Fruit fly (Drosophila melanogaster) whole organism, pupa: Measurements from ENCODE around the gene PIG-S.

Source experiments
- CG10348 ChIP-seq: fragments of 200-800 bp; sonication (Bioruptor generic); IDR thresholded peaks from 2 replicates; pipeline ENCODE4 v1.3.6; 2022; ENCODE audit warnings: missing biosample characterization, missing genetic modification characterization
- CG12605 ChIP-seq: fragments of 200-800 bp; sonication (Bioruptor generic); IDR thresholded peaks from 2 replicates; pipeline ENCODE4 v1.3.6; 2022; ENCODE audit warnings: missing biosample characterization, missing genetic modification characterization
- CG13204 ChIP-seq: fragments of 200-800 bp; sonication (Bioruptor generic); optimal IDR thresholded peaks from 2 replicates; lab custom pipeline; 2018; ENCODE audit warnings: missing biosample characterization, mild to moderate bottlenecking, missing genetic modification characterization, moderate library complexity
- CG14655 ChIP-seq: fragments of 200-800 bp; sonication (Bioruptor generic); optimal IDR thresholded peaks from 3 replicates; lab custom pipeline; 2017; ENCODE audit warnings: mild to moderate bottlenecking, missing biosample characterization, missing genetic modification reagents, missing genetic modification characterization
- CG15710 ChIP-seq: fragments of 200-800 bp; sonication (Bioruptor generic); optimal IDR thresholded peaks from 2 replicates; lab custom pipeline; 2018; ENCODE audit warnings: missing biosample characterization, mild to moderate bottlenecking, missing genetic modification characterization, moderate library complexity
- CG17806 ChIP-seq: fragments of 200-800 bp; sonication (Bioruptor generic); optimal IDR thresholded peaks from 2 replicates; lab custom pipeline; 2018; ENCODE audit warnings: missing biosample characterization, mild to moderate bottlenecking, missing genetic modification characterization, moderate library complexity
- CG32121 ChIP-seq: fragments of 200-800 bp; sonication (Bioruptor generic); IDR thresholded peaks from 2 replicates; pipeline ENCODE4 v1.3.6; 2022; ENCODE audit warnings: missing biosample characterization, missing genetic modification characterization
- CG34367 ChIP-seq: fragments of 200-800 bp; sonication (Bioruptor generic); optimal IDR thresholded peaks from 2 replicates; lab custom pipeline; 2018; ENCODE audit warnings: missing biosample characterization, mild to moderate bottlenecking, missing genetic modification characterization
- CG4496 ChIP-seq: fragments of 200-800 bp; sonication (Bioruptor generic); IDR thresholded peaks from 3 replicates; pipeline ENCODE4 v1.3.6; 2022; ENCODE audit warnings: missing biosample characterization, missing genetic modification characterization
- CG8159 ChIP-seq: fragments of 200-800 bp; sonication (Bioruptor generic); optimal IDR thresholded peaks from 3 replicates; lab custom pipeline; 2018; ENCODE audit warnings: missing biosample characterization, mild to moderate bottlenecking, missing genetic modification characterization, moderate library complexity
- CG8301 ChIP-seq: fragments of 200-800 bp; sonication (Bioruptor generic); optimal IDR thresholded peaks from 2 replicates; lab custom pipeline; 2018; ENCODE audit warnings: missing biosample characterization, mild to moderate bottlenecking, missing genetic modification characterization
- CG9948 ChIP-seq: fragments of 200-800 bp; sonication (Bioruptor generic); optimal IDR thresholded peaks from 2 replicates; lab custom pipeline; 2018; ENCODE audit warnings: missing biosample characterization, mild to moderate bottlenecking, missing genetic modification characterization, moderate library complexity
- D1 ChIP-seq: fragments of 200-800 bp; sonication (Bioruptor generic); optimal IDR thresholded peaks from 2 replicates; lab custom pipeline; 2018; ENCODE audit warnings: missing biosample characterization, mild to moderate bottlenecking, missing genetic modification characterization, moderate library complexity
- EcR ChIP-seq: fragments of 200-800 bp; sonication (Bioruptor generic); optimal IDR thresholded peaks from 3 replicates; lab custom pipeline; 2019; ENCODE audit warnings: missing biosample characterization, missing genetic modification characterization, mild to moderate bottlenecking, moderate library complexity, missing genetic modification reagents
- Ets98B ChIP-seq: fragments of 200-800 bp; sonication (Bioruptor generic); IDR thresholded peaks from 2 replicates; pipeline ENCODE4 v1.3.6; 2022; ENCODE audit warnings: missing biosample characterization, missing genetic modification characterization
- Pif1A ChIP-seq: fragments of 200-800 bp; sonication (Bioruptor generic); optimal IDR thresholded peaks from 3 replicates; lab custom pipeline; 2016; ENCODE audit warnings: missing biosample characterization, missing genetic modification characterization
- Pif1B ChIP-seq: fragments of 200-800 bp; sonication (Bioruptor generic); optimal IDR thresholded peaks from 3 replicates; lab custom pipeline; 2016; ENCODE audit warnings: missing biosample characterization, missing genetic modification characterization
- Snoo ChIP-seq: fragments of 200-800 bp; sonication (Bioruptor generic); optimal IDR thresholded peaks from 3 replicates; lab custom pipeline; 2017; ENCODE audit warnings: missing biosample characterization, mild to moderate bottlenecking, missing genetic modification characterization, inconsistent platforms
- fd96Ca ChIP-seq: fragments of 200-800 bp; sonication (Bioruptor generic); IDR thresholded peaks from 3 replicates; pipeline ENCODE4 v1.3.6; 2022; ENCODE audit warnings: missing biosample characterization, missing genetic modification characterization
- gl ChIP-seq: fragments of 200-800 bp; sonication (Bioruptor generic); optimal IDR thresholded peaks from 2 replicates; lab custom pipeline; 2018; ENCODE audit warnings: missing biosample characterization, mild to moderate bottlenecking, missing genetic modification characterization
- rn ChIP-seq: fragments of 200-800 bp; sonication (Bioruptor generic); IDR thresholded peaks from 2 replicates; pipeline ENCODE4 v1.3.6; 2022; ENCODE audit warnings: missing biosample characterization, missing genetic modification characterization

PIG-S gene

DNA sequence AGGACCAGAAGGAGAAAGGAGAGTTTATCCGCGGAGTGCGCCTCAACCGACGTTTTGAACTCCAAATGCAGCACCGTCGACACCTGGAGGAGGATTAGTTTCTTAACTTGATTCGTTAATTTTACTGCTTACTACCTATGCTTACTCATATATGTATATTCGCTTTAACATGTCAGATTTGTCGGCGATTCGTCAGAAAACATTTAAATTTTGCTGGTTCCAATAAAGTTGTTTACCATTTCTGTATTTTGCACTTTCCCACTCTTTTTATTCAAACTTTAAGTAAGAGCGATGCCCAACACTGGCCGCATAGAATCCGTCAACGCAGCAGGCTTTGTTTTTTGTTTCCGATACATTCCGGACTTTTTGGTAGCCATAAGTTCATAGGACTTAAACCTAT lies 7.3 kb upstream of the PIG-S start, which contains the start of gene Trf4-2:
Gene Trf4-2 (plus strand): TSS at position 301 of the 400 bp plus-strand sequence.
- TF ChIP-seq Pif1A (GFP tag; lab: Kevin White, UChicago): no peak
- TF ChIP-seq D1 (tag; lab: Kevin White, UChicago): no peak
- no peak for TF ChIP-seq CG17806 (tag; lab: Kevin White, UChicago)
- TF ChIP-seq gl (tag; lab: Kevin White, UChicago): no peak
- TF ChIP-seq fd96Ca (GFP tag; lab: Robert Waterston, UW): no peak
- no peak for TF ChIP-seq CG13204
- no peak for TF ChIP-seq CG14655 (GFP tag; lab: Kevin White, UChicago)
- no peak for TF ChIP-seq CG32121 (GFP tag; lab: Robert Waterston, UW)
- no peak for TF ChIP-seq CG9948
- TF ChIP-seq CG15710 (tag; lab: Kevin White, UChicago): no peak
- no peak for TF ChIP-seq CG8301 (tag; lab: Kevin White, UChicago)
- TF ChIP-seq CG4496 (GFP tag; lab: Robert Waterston, UW): no peak
- no peak for TF ChIP-seq EcR (GFP tag; lab: Kevin White, UChicago)
- TF ChIP-seq Snoo (tag; lab: Kevin White, UChicago): no peak
- no peak for TF ChIP-seq CG34367 (tag; lab: Kevin White, UChicago)

DNA sequence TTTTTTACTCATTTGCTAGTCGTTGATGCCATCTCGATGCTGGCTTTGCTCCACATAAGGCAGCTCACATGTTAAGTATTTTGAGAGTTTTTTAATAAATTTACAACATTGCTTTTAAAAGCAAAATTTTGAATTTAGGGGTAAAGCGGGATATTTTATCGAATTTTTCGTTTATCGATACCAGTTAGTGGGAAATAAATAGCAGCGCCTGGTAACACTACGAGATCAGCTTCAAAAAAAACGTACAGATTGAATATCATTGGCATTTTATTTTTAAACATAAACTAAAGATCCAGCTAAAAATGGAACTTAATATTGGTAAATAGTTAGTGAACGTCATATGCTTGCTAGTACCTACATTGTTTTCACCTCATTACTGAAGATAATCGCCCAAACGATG lies 4.6 kb upstream of the PIG-S start, which contains the start of gene Mink:
Gene Mink (plus strand): TSS at position 204 of the 400 bp plus-strand sequence.
- no peak for TF ChIP-seq CG17806 (tag; lab: Kevin White, UChicago)
- TF ChIP-seq CG8301 (tag; lab: Kevin White, UChicago): no peak
- no peak for TF ChIP-seq CG4496 (GFP tag; lab: Robert Waterston, UW)
- TF ChIP-seq CG13204: no peak
- no peak for TF ChIP-seq Pif1B (GFP tag; lab: Kevin White, UChicago)
- TF ChIP-seq CG32121 (GFP tag; lab: Robert Waterston, UW): no peak
- no peak for TF ChIP-seq CG8159 (tag; lab: Kevin White, UChicago)
- TF ChIP-seq rn (GFP tag; lab: Robert Waterston, UW): no peak
- TF ChIP-seq CG10348 (GFP tag; lab: Robert Waterston, UW): no peak
- no peak for TF ChIP-seq D1 (tag; lab: Kevin White, UChicago)
- no peak for TF ChIP-seq CG9948
- TF ChIP-seq Snoo (tag; lab: Kevin White, UChicago): no peak
- TF ChIP-seq EcR (GFP tag; lab: Kevin White, UChicago): no peak
- TF ChIP-seq CG12605 (GFP tag; lab: Robert Waterston, UW): no peak
- TF ChIP-seq Pif1A (GFP tag; lab: Kevin White, UChicago): no peak

DNA sequence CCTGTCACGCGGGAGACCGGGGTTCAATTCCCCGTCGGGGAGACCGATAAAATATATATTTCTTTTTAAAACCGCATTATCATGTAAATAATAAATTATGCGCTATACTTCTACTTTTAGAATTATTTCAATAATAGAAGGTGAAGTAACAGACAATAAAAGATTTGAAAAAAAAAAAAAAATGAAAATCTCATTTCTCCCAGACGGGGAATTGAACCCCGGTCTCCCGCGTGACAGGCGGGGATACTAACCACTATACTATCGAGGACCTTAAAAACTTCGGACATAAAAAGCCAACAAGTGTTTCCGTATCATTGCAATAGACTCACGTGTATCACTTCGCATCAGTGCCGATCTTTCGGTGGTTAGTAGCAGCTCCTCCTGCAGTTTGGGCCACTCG lies 2.8 kb downstream of the PIG-S start:
- TF ChIP-seq CG12605 (GFP tag; lab: Robert Waterston, UW) (no peak), fd96Ca (GFP tag; lab: Robert Waterston, UW) (no peak), Snoo (tag; lab: Kevin White, UChicago) (no peak), CG10348 (GFP tag; lab: Robert Waterston, UW) (no peak), CG13204 (no peak), Pif1A (GFP tag; lab: Kevin White, UChicago) (no peak), gl (tag; lab: Kevin White, UChicago) (no peak)
- TF ChIP-seq, all 21 proteins: peak for 0

DNA sequence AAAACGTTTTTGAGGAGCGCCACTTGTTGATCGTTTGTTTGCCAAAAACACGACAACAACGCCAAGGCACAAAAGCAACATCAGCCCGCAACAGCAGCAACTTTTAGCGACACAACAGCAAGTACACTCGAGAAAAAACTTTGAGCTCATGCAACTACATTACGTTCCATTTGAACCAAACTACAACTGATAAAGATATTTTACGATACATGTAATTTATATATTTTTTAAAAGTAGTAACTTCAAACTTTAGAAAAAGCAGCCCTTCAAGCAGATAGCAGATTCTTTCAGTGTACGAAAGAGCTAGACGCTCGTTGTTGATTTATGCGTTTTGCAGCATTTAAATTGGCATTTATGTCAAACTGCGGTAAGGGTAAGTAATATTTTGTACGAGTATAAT lies 7.6 kb downstream of the PIG-S start:
- TF ChIP-seq CG15710 (tag; lab: Kevin White, UChicago) (peak; percentile 23), CG8159 (tag; lab: Kevin White, UChicago) (peak; percentile 39), CG32121 (GFP tag; lab: Robert Waterston, UW) (peak; percentile 87), CG34367 (tag; lab: Kevin White, UChicago) (peak; percentile 2), CG12605 (GFP tag; lab: Robert Waterston, UW) (peak; percentile 54; the same call in 1 of the 2 replicates), Ets98B (GFP tag; lab: Robert Waterston, UW) (peak; percentile 86), EcR (GFP tag; lab: Kevin White, UChicago) (no peak), CG8301 (tag; lab: Kevin White, UChicago) (peak; percentile 66), Pif1B (GFP tag; lab: Kevin White, UChicago) (peak; percentile 50), gl (tag; lab: Kevin White, UChicago) (no peak), Pif1A (GFP tag; lab: Kevin White, UChicago) (no peak), fd96Ca (GFP tag; lab: Robert Waterston, UW) (peak; percentile 77; the same call in 2 of the 3 replicates), rn (GFP tag; lab: Robert Waterston, UW) (peak; percentile 65), CG9948 (no peak), CG17806 (tag; lab: Kevin White, UChicago) (peak; percentile 41), CG4496 (GFP tag; lab: Robert Waterston, UW) (peak; percentile 86)

DNA sequence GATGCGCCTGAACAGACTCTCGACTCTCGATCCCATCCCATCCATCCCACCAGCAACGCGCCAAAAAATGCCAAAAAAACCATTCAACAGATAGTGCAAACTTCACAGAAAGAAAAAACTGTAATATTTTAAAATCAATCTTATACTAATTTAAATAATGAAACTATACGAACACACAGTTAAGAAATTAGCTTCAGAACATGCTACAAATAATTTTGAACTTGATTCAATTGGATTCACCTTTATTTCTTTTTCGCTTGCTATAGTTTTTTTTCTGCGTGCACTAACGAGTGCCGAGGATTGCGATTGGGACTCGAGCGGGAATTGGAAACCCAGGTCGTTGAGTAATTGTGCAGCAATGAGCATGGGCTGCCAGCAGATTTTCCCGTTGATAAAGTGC lies 9.6 kb downstream of the PIG-S start:
- TF ChIP-seq CG14655 (GFP tag; lab: Kevin White, UChicago) (peak; percentile 28), fd96Ca (GFP tag; lab: Robert Waterston, UW) (0 out of 3 replicates have a peak, but pooled peaks have one; percentile 34), CG15710 (tag; lab: Kevin White, UChicago) (no peak), CG8301 (tag; lab: Kevin White, UChicago) (peak; percentile 38), CG32121 (GFP tag; lab: Robert Waterston, UW) (peak; percentile 68), Ets98B (GFP tag; lab: Robert Waterston, UW) (peak; percentile 66), Pif1A (GFP tag; lab: Kevin White, UChicago) (no peak), CG10348 (GFP tag; lab: Robert Waterston, UW) (no peak)

DNA sequence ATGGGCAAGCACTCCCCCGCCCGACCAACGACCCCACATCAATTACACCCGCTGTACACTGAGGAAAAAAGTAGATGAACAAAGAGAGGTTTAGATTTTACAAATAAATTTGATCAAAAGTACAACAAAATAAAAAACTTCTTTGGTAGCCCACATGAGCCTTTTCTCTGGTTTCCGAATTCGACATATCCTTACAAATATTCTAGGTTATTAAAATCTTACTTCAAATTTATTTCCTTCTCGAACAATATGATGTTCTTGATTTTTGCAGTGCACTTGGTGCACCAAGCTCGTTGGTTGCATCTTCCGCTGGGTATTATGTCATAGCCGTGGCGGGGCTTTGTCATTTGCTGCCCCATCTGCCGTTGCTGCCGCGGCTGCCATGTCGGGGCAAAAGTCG lies 11.0 kb downstream of the PIG-S start:
- TF ChIP-seq rn (GFP tag; lab: Robert Waterston, UW): no peak
- no peak for TF ChIP-seq CG10348 (GFP tag; lab: Robert Waterston, UW)
- peak; percentile 55; the same call in 1 of the 3 replicates for TF ChIP-seq CG4496 (GFP tag; lab: Robert Waterston, UW)
- no peak for TF ChIP-seq CG15710 (tag; lab: Kevin White, UChicago)
- TF ChIP-seq CG12605 (GFP tag; lab: Robert Waterston, UW): peak; percentile 45; the same call in 1 of the 2 replicates
- no peak for TF ChIP-seq EcR (GFP tag; lab: Kevin White, UChicago)
- peak; percentile 9 for TF ChIP-seq CG8301 (tag; lab: Kevin White, UChicago)
- TF ChIP-seq CG9948: no peak
- TF ChIP-seq CG13204: no peak
- TF ChIP-seq Snoo (tag; lab: Kevin White, UChicago): no peak
- no peak for TF ChIP-seq CG34367 (tag; lab: Kevin White, UChicago)
- peak; percentile 64 for TF ChIP-seq CG32121 (GFP tag; lab: Robert Waterston, UW)
- no peak for TF ChIP-seq CG8159 (tag; lab: Kevin White, UChicago)
- TF ChIP-seq CG14655 (GFP tag; lab: Kevin White, UChicago): no peak
- no peak for TF ChIP-seq D1 (tag; lab: Kevin White, UChicago)
- TF ChIP-seq gl (tag; lab: Kevin White, UChicago): no peak
- no peak for TF ChIP-seq CG17806 (tag; lab: Kevin White, UChicago)
- no peak for TF ChIP-seq Pif1A (GFP tag; lab: Kevin White, UChicago)
- 0 out of 3 replicates have a peak, but pooled peaks have one; percentile 30 for TF ChIP-seq fd96Ca (GFP tag; lab: Robert Waterston, UW)
- TF ChIP-seq Pif1B (GFP tag; lab: Kevin White, UChicago): no peak
- peak; percentile 25; the same call in 1 of the 2 replicates for TF ChIP-seq Ets98B (GFP tag; lab: Robert Waterston, UW)
